Worm (Caenorhabditis elegans): ENCODE results near the gene C06H5.13.
A peak's percentile ranks its signal among the peaks of the same experiment; 100 is the strongest.

The C06H5.13 gene

ce11 chrV:17857901-17858300 lies 39.6 kb downstream of the C06H5.13 start (continued):
- TF ChIP-seq lin-35 (GFP tag; optimal IDR thresholded peaks at IDR 0.05): peak in 1 of 3 experiments; percentile 66
- peak; percentile 70 for TF ChIP-seq K11D2.4 (GFP tag; IDR thresholded peaks at IDR 0.05)
- peak; percentile 56 for TF ChIP-seq tbp1 (GFP tag; optimal IDR thresholded peaks at IDR 0.05)
- TF ChIP-seq F37B4.10 (GFP tag; IDR thresholded peaks at IDR 0.05): no peak
- TF ChIP-seq zim-3 (tag; optimal IDR thresholded peaks at IDR 0.05): no peak
- no peak for TF ChIP-seq nhr-27 (tag; optimal IDR thresholded peaks at IDR 0.05)
- TF ChIP-seq let-526 (GFP tag; IDR thresholded peaks at IDR 0.05): peak; percentile 82; the same call in 1 of the 2 replicates

ce11 chrV:17855889-17856288 lies 41.7 kb downstream of the C06H5.13 start, which contains the start of gene tcc-1:
Gene tcc-1, minus strand, starts transcription at chrV:17855989.
- TF ChIP-seq ztf-6 (GFP tag; IDR thresholded peaks at IDR 0.05) (no peak), madf-8 (GFP tag; conservative IDR thresholded peaks at IDR 0.05) (no peak), B0035.1 (tag; optimal IDR thresholded peaks at IDR 0.05) (no peak), hmg-1.2 (GFP tag; IDR thresholded peaks at IDR 0.05) (no peak), Y79H2A.3 (GFP tag; conservative IDR thresholded peaks at IDR 0.05) (no peak), T26A5.8 (tag; optimal IDR thresholded peaks at IDR 0.05) (no peak), snpc-4 (GFP tag; optimal IDR thresholded peaks at IDR 0.05) (no peak), snpc-4 (tag; optimal IDR thresholded peaks at IDR 0.05) (no peak), mes-4 (tag; optimal IDR thresholded peaks at IDR 0.05) (no peak), lin-26 (GFP tag; IDR thresholded peaks at IDR 0.05) (no peak), ceh-91 (GFP tag; IDR thresholded peaks at IDR 0.05) (no peak), B0261.1 (tag; optimal IDR thresholded peaks at IDR 0.05) (no peak), F37B4.10 (GFP tag; IDR thresholded peaks at IDR 0.05) (no peak), tlf-1 (GFP tag; optimal IDR thresholded peaks at IDR 0.05) (no peak)

All from whole organism, young adult.